Worm (Caenorhabditis elegans): Measurements from ENCODE around the gene dhps-1.

dhps-1 gene

ce11 chrII:11963132-11963630 lies 29.6 kb upstream of the dhps-1 start:
- TF ChIP-seq ztf-23 (GFP tag; IDR thresholded peaks at IDR 0.05) (no peak), klf-2 (GFP tag; conservative IDR thresholded peaks at IDR 0.05) (no peak), cog-1 (tag; optimal IDR thresholded peaks at IDR 0.05) (no peak), T22C8.4 (GFP tag; IDR thresholded peaks at IDR 0.05) (no peak), ref-1 (GFP tag; conservative IDR thresholded peaks at IDR 0.05) (no peak), ztf-29 (GFP tag; IDR thresholded peaks at IDR 0.05) (no peak), tab-1 (GFP tag; IDR thresholded peaks at IDR 0.05) (no peak), flt-1 (GFP tag; IDR thresholded peaks at IDR 0.05) (no peak), med-1 (GFP tag; optimal IDR thresholded peaks at IDR 0.05; ENCODE audit: insufficient read depth) (no peak)

- TF ChIP-seq ztf-23 (GFP tag; IDR thresholded peaks at IDR 0.05) (no peak), cog-1 (tag; optimal IDR thresholded peaks at IDR 0.05) (no peak), flt-1 (GFP tag; IDR thresholded peaks at IDR 0.05) (no peak), med-1 (GFP tag; optimal IDR thresholded peaks at IDR 0.05; ENCODE audit: insufficient read depth) (no peak), ref-1 (GFP tag; conservative IDR thresholded peaks at IDR 0.05) (no peak), tab-1 (GFP tag; IDR thresholded peaks at IDR 0.05) (no peak), T22C8.4 (GFP tag; IDR thresholded peaks at IDR 0.05) (no peak), ztf-29 (GFP tag; IDR thresholded peaks at IDR 0.05) (no peak), klf-2 (GFP tag; conservative IDR thresholded peaks at IDR 0.05) (no peak)
These were observed 28.0 kb upstream of the dhps-1 start for ce11 chrII:11964847-11965246.

- TF ChIP-seq ztf-29 (GFP tag; IDR thresholded peaks at IDR 0.05) (no peak), flt-1 (GFP tag; IDR thresholded peaks at IDR 0.05) (no peak), ztf-23 (GFP tag; IDR thresholded peaks at IDR 0.05) (no peak), tab-1 (GFP tag; IDR thresholded peaks at IDR 0.05) (no peak), ref-1 (GFP tag; conservative IDR thresholded peaks at IDR 0.05) (no peak), klf-2 (GFP tag; conservative IDR thresholded peaks at IDR 0.05) (no peak), cog-1 (tag; optimal IDR thresholded peaks at IDR 0.05) (no peak), med-1 (GFP tag; optimal IDR thresholded peaks at IDR 0.05; ENCODE audit: insufficient read depth) (no peak), T22C8.4 (GFP tag; IDR thresholded peaks at IDR 0.05) (no peak)
These were observed 26.2 kb upstream of the dhps-1 start, which contains the start of gene rab-7 for ce11 chrII:11966602-11967001. Gene rab-7 (minus strand): TSS chrII:11966931.

- TF ChIP-seq ref-1 (GFP tag; conservative IDR thresholded peaks at IDR 0.05), result peak; percentile 69
- no peak; the same call in 1 of the 2 replicates for TF ChIP-seq ztf-29 (GFP tag; IDR thresholded peaks at IDR 0.05)
- peak; percentile 54; the same call in 1 of the 2 replicates for TF ChIP-seq T22C8.4 (GFP tag; IDR thresholded peaks at IDR 0.05)
- TF ChIP-seq cog-1 (tag; optimal IDR thresholded peaks at IDR 0.05), result peak; percentile 92
- no peak for TF ChIP-seq tab-1 (GFP tag; IDR thresholded peaks at IDR 0.05)
- peak; percentile 2 for TF ChIP-seq med-1 (GFP tag; optimal IDR thresholded peaks at IDR 0.05; ENCODE audit: insufficient read depth)
- TF ChIP-seq ztf-23 (GFP tag; IDR thresholded peaks at IDR 0.05), result peak; percentile 88
- TF ChIP-seq flt-1 (GFP tag; IDR thresholded peaks at IDR 0.05), result peak; percentile 92
- peak; percentile 89 for TF ChIP-seq klf-2 (GFP tag; conservative IDR thresholded peaks at IDR 0.05)
These were observed 25.2 kb upstream of the dhps-1 start, which contains the start of gene W03C9.5 for ce11 chrII:11967507-11968127. Gene W03C9.5 (minus strand): TSS chrII:11967544.

ce11 chrII:11968275-11968674 lies 24.5 kb upstream of the dhps-1 start, which contains the start of gene mex-1:
Gene mex-1 (plus strand): TSS chrII:11968637.
- TF ChIP-seq ref-1 (GFP tag; conservative IDR thresholded peaks at IDR 0.05), result no peak
- TF ChIP-seq klf-2 (GFP tag; conservative IDR thresholded peaks at IDR 0.05), result no peak
- no peak for TF ChIP-seq flt-1 (GFP tag; IDR thresholded peaks at IDR 0.05)
- TF ChIP-seq tab-1 (GFP tag; IDR thresholded peaks at IDR 0.05), result no peak
- TF ChIP-seq cog-1 (tag; optimal IDR thresholded peaks at IDR 0.05), result no peak
- TF ChIP-seq T22C8.4 (GFP tag; IDR thresholded peaks at IDR 0.05), result no peak
- TF ChIP-seq med-1 (GFP tag; optimal IDR thresholded peaks at IDR 0.05; ENCODE audit: insufficient read depth), result no peak
- TF ChIP-seq ztf-23 (GFP tag; IDR thresholded peaks at IDR 0.05), result no peak
- no peak for TF ChIP-seq ztf-29 (GFP tag; IDR thresholded peaks at IDR 0.05)

ce11 chrII:11969033-11969432 lies 23.8 kb upstream of the dhps-1 start:
- TF ChIP-seq cog-1 (tag; optimal IDR thresholded peaks at IDR 0.05) (no peak), ztf-29 (GFP tag; IDR thresholded peaks at IDR 0.05) (no peak), ref-1 (GFP tag; conservative IDR thresholded peaks at IDR 0.05) (no peak), med-1 (GFP tag; optimal IDR thresholded peaks at IDR 0.05; ENCODE audit: insufficient read depth) (no peak), tab-1 (GFP tag; IDR thresholded peaks at IDR 0.05) (no peak), T22C8.4 (GFP tag; IDR thresholded peaks at IDR 0.05) (no peak), ztf-23 (GFP tag; IDR thresholded peaks at IDR 0.05) (no peak), flt-1 (GFP tag; IDR thresholded peaks at IDR 0.05) (no peak), klf-2 (GFP tag; conservative IDR thresholded peaks at IDR 0.05) (no peak)

ce11 chrII:11971009-11971636 lies 21.7 kb upstream of the dhps-1 start:
- no peak for TF ChIP-seq ztf-23 (GFP tag; IDR thresholded peaks at IDR 0.05)
- no peak for TF ChIP-seq tab-1 (GFP tag; IDR thresholded peaks at IDR 0.05)
- no peak for TF ChIP-seq ztf-29 (GFP tag; IDR thresholded peaks at IDR 0.05)
- TF ChIP-seq flt-1 (GFP tag; IDR thresholded peaks at IDR 0.05), result no peak
- TF ChIP-seq med-1 (GFP tag; optimal IDR thresholded peaks at IDR 0.05; ENCODE audit: insufficient read depth), result no peak
- TF ChIP-seq T22C8.4 (GFP tag; IDR thresholded peaks at IDR 0.05), result no peak

- TF ChIP-seq ref-1 (GFP tag; conservative IDR thresholded peaks at IDR 0.05), result no peak
- TF ChIP-seq med-1 (GFP tag; optimal IDR thresholded peaks at IDR 0.05; ENCODE audit: insufficient read depth), result no peak
- TF ChIP-seq ztf-29 (GFP tag; IDR thresholded peaks at IDR 0.05), result no peak
- TF ChIP-seq cog-1 (tag; optimal IDR thresholded peaks at IDR 0.05), result no peak
- TF ChIP-seq ztf-23 (GFP tag; IDR thresholded peaks at IDR 0.05), result no peak
- TF ChIP-seq flt-1 (GFP tag; IDR thresholded peaks at IDR 0.05), result no peak
- TF ChIP-seq klf-2 (GFP tag; conservative IDR thresholded peaks at IDR 0.05), result no peak
- no peak for TF ChIP-seq T22C8.4 (GFP tag; IDR thresholded peaks at IDR 0.05)
- TF ChIP-seq tab-1 (GFP tag; IDR thresholded peaks at IDR 0.05), result no peak
These were observed 20.5 kb upstream of the dhps-1 start for ce11 chrII:11972266-11972665.

- TF ChIP-seq klf-2 (GFP tag; conservative IDR thresholded peaks at IDR 0.05) (no peak), ref-1 (GFP tag; conservative IDR thresholded peaks at IDR 0.05) (no peak), flt-1 (GFP tag; IDR thresholded peaks at IDR 0.05) (no peak), ztf-23 (GFP tag; IDR thresholded peaks at IDR 0.05) (no peak), T22C8.4 (GFP tag; IDR thresholded peaks at IDR 0.05) (no peak), cog-1 (tag; optimal IDR thresholded peaks at IDR 0.05) (no peak), med-1 (GFP tag; optimal IDR thresholded peaks at IDR 0.05; ENCODE audit: insufficient read depth) (no peak), tab-1 (GFP tag; IDR thresholded peaks at IDR 0.05) (no peak), ztf-29 (GFP tag; IDR thresholded peaks at IDR 0.05) (no peak)
These were observed 19.2 kb upstream of the dhps-1 start, which contains the start of gene acbp-6 for ce11 chrII:11973632-11974031. Gene acbp-6 (minus strand): TSS chrII:11973732.
